Worm (Caenorhabditis elegans) whole organism, midembryonic: ENCODE measurements around the gene gst-16.

Experiments
- T22C8.4 ChIP-seq: fragments of 200-800 bp; sonication (Bioruptor generic); IDR thresholded peaks from 2 replicates; pipeline ENCODE4 v1.3.6; 2022; ENCODE audit warnings: missing genetic modification characterization, missing compliant biosample characterization
- cog-1 ChIP-seq: sonication (generic microtip); optimal IDR thresholded peaks from 2 replicates; lab custom pipeline; 2016; ENCODE audit warnings: missing genetic modification characterization, missing compliant biosample characterization
- flt-1 ChIP-seq: fragments of 200-800 bp; sonication (Bioruptor generic); IDR thresholded peaks from 2 replicates; pipeline ENCODE4 v1.3.6; 2022; ENCODE audit warnings: missing genetic modification characterization, missing compliant biosample characterization
- klf-2 ChIP-seq: fragments of 200-800 bp; sonication (Bioruptor generic); conservative IDR thresholded peaks from 2 replicates; pipeline ENCODE4 v1.3.6; 2022; ENCODE audit warnings: missing genetic modification reagents, missing genetic modification characterization, missing compliant biosample characterization
- med-1 ChIP-seq: sonication (generic microtip); optimal IDR thresholded peaks from 2 replicates; lab custom pipeline; 2017; ENCODE audit warnings: missing genetic modification characterization, mild to moderate bottlenecking, missing compliant biosample characterization, antibody characterized with exemption, missing genetic modification reagents; ENCODE audit not compliant: insufficient read depth
- ref-1 ChIP-seq: fragments of 200-800 bp; sonication (Bioruptor generic); conservative IDR thresholded peaks from 2 replicates; pipeline ENCODE4 v1.3.6; 2022; ENCODE audit warnings: missing genetic modification reagents, missing genetic modification characterization, missing compliant biosample characterization
- tab-1 ChIP-seq: fragments of 200-800 bp; sonication (Bioruptor generic); IDR thresholded peaks from 2 replicates; pipeline ENCODE4 v1.3.6; 2022; ENCODE audit warnings: missing genetic modification characterization, missing compliant biosample characterization
- ztf-23 ChIP-seq: fragments of 200-800 bp; sonication (Bioruptor generic); IDR thresholded peaks from 2 replicates; pipeline ENCODE4 v1.3.6; 2022; ENCODE audit warnings: missing genetic modification reagents, missing genetic modification characterization, missing compliant biosample characterization
- ztf-29 ChIP-seq: fragments of 200-800 bp; sonication (Bioruptor generic); IDR thresholded peaks from 2 replicates; pipeline ENCODE4 v1.3.6; 2022; ENCODE audit warnings: missing genetic modification reagents, missing genetic modification characterization, missing compliant biosample characterization

The gst-16 gene

ce11 chrII:13627001-13627400, 2.8 kb upstream of the gst-16 start, which contains the start of gene gst-19:
gst-19 (minus strand) TSS chrII:13627145.
- no peak for TF ChIP-seq tab-1

- TF ChIP-seq flt-1, result no peak
- TF ChIP-seq cog-1, result no peak
- no peak for TF ChIP-seq med-1 (GFP tag; lab: Kevin White, UChicago)
- TF ChIP-seq ztf-23 (GFP tag; lab: Robert Waterston, UW), result no peak
Measured at ce11 chrII:13617808-13618207, 6.4 kb downstream of the gst-16 start, which contains the start of gene gst-12. gst-12 (minus strand) TSS chrII:13618061.

ce11 chrII:13616000-13616399, 8.2 kb downstream of the gst-16 start, which contains the start of gene gst-14:
gst-14 (minus strand) TSS chrII:13616100.
- TF ChIP-seq T22C8.4 (GFP tag; lab: Robert Waterston, UW) (no peak), flt-1 (no peak), ztf-29 (GFP tag; lab: Robert Waterston, UW) (no peak), ref-1 (GFP tag; lab: Robert Waterston, UW) (no peak)

DNA sequence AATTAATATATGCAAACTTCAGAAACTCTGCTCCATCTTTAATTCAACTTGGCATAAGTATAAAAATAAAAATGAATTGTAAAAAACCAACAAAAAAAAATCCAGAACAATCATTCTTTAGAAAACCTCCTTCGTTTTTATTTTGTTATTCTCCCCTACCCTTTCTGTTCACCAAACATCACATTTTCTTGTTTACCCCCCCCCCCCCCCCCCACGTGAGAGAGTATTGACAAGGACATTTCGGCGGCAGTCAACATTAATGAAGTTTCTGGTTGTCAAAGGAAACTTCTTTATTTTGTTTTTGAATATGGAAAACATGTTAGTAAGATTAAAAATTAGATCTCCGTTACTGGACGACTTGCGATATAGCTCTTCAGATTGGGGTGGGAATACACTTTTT, 9.7 kb downstream of the gst-16 start:
- TF ChIP-seq ztf-29 (GFP tag; lab: Robert Waterston, UW) (no peak), cog-1 (no peak), med-1 (GFP tag; lab: Kevin White, UChicago) (no peak), flt-1 (no peak)

- TF ChIP-seq med-1 (GFP tag; lab: Kevin White, UChicago) (no peak), cog-1 (no peak), ref-1 (GFP tag; lab: Robert Waterston, UW) (no peak), flt-1 (no peak), tab-1 (no peak), T22C8.4 (GFP tag; lab: Robert Waterston, UW) (no peak), klf-2 (no peak), ztf-23 (GFP tag; lab: Robert Waterston, UW) (no peak), ztf-29 (GFP tag; lab: Robert Waterston, UW) (no peak)
Measured at ce11 chrII:13613096-13613495, 11.1 kb downstream of the gst-16 start, which contains the start of gene gst-15. gst-15 (minus strand) TSS chrII:13613196.

- TF ChIP-seq cog-1 (no peak), med-1 (GFP tag; lab: Kevin White, UChicago) (no peak), klf-2 (no peak), flt-1 (no peak), tab-1 (no peak), ztf-29 (GFP tag; lab: Robert Waterston, UW) (no peak), ztf-23 (GFP tag; lab: Robert Waterston, UW) (no peak), T22C8.4 (GFP tag; lab: Robert Waterston, UW) (no peak), ref-1 (GFP tag; lab: Robert Waterston, UW) (no peak)
Measured at ce11 chrII:13611186-13611585, 13.1 kb downstream of the gst-16 start, which contains the start of gene gst-24. gst-24 (minus strand) TSS chrII:13611366.

DNA sequence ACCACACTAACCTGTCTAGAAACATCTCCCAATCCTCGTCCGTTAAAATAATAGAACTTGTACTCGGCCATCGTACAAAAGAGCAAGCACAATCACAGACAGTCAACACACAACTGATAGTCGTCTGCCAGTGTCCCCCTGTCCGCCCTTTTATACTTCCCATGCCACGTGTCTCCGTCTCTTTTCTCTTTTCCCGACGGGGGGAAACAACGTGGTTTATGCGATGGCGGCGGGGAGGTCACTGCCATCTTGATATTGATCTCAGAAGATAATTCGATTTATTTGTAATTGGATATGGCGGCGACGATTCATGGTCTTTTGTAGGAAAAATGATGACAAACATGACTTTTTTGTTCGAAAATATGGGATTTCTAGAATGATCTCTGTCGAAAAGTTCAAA, 14.6 kb downstream of the gst-16 start, which contains the start of gene gst-20:
TSS of gene gst-20 (minus strand) at position 170 of the 400 bp plus-strand sequence.
- TF ChIP-seq ref-1 (GFP tag; lab: Robert Waterston, UW) (no peak), med-1 (GFP tag; lab: Kevin White, UChicago) (no peak), cog-1 (no peak), flt-1 (no peak), tab-1 (no peak), ztf-23 (GFP tag; lab: Robert Waterston, UW) (no peak), ztf-29 (GFP tag; lab: Robert Waterston, UW) (no peak), klf-2 (no peak), T22C8.4 (GFP tag; lab: Robert Waterston, UW) (no peak)

DNA sequence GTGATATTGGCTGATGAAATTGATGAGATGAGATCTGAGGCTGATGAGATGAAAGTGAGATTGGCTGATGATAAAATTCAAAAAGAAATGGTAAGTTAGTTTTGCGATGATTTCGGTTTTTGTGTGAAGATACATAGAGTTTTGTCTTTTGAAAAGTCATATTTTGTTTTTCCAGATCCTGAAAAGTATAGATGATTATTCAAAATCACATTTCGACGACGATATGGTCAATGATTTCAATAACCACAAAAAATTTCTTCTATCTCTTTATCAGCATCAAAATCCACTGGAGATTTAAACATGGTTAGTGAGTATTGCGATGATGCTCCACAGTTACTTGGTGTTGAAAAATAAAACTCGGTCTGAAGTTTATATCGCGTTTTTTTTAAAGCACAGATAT, 23.3 kb downstream of the gst-16 start, which contains the start of gene csp-1:
TSS of gene csp-1 (plus strand) at position 301 of the 400 bp plus-strand sequence.
- TF ChIP-seq ztf-29 (GFP tag; lab: Robert Waterston, UW) (no peak), cog-1 (no peak), flt-1 (no peak)

DNA sequence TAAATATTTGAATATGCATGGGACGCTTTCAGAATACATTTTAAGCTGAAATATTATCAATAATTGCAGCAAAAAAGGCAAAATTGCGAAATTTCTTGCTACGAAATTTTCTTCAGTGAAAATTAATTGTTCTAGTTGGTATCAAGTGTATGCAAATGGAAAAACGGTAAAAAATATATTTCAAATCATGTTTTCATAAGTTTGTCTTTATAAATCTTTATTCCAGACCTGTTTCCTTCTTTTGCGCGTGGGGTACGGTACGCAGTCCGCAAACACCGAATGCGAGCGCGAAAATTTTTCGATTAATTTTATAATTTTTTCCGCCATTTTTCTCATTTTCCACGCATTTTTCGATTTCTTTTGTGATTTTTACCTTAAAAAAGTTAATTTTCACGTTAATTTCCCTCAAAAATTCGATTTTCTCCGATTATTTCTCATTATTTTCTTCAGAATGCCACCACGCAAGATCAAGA, 27.7 kb downstream of the gst-16 start, which contains the start of the genes fbxc-23 and csc-1:
TSS of gene fbxc-23 (minus strand) at position 51 of the 473 bp plus-strand sequence.
TSS of gene csc-1 (plus strand) at position 451 of the 473 bp plus-strand sequence.
- TF ChIP-seq klf-2 (no peak), cog-1 (no peak), flt-1 (no peak), T22C8.4 (GFP tag; lab: Robert Waterston, UW) (no peak), ref-1 (GFP tag; lab: Robert Waterston, UW) (no peak)

DNA sequence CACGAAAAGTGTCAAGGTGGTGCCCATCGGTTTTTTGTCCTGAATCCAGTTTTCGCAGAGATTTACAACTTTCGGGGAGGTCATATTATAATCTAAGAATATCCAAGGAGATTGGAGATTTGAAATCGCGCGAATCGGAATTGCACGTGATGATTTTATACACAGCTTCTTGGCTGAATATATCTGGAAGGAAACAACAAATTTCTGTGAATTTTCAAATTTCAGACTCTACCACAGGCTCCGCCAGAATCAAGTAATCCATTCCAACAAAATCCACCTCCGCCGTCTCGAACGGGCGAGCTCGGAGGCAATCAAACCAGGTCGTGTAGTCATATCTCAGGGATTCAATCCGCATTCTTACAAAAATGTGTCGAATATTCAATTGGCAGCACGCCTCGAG, 29.0 kb downstream of the gst-16 start:
- TF ChIP-seq flt-1 (no peak), ref-1 (GFP tag; lab: Robert Waterston, UW) (no peak), ztf-23 (GFP tag; lab: Robert Waterston, UW) (no peak), ztf-29 (GFP tag; lab: Robert Waterston, UW) (no peak), tab-1 (no peak), cog-1 (no peak)

- TF ChIP-seq ztf-29 (GFP tag; lab: Robert Waterston, UW) (no peak), med-1 (GFP tag; lab: Kevin White, UChicago) (no peak), flt-1 (no peak), ztf-23 (GFP tag; lab: Robert Waterston, UW) (no peak), klf-2 (no peak), tab-1 (no peak), cog-1 (no peak), ref-1 (GFP tag; lab: Robert Waterston, UW) (no peak), T22C8.4 (GFP tag; lab: Robert Waterston, UW) (no peak)
Measured at ce11 chrII:13593659-13594221, 30.5 kb downstream of the gst-16 start, which contains the start of gene clec-146. clec-146 (minus strand) TSS chrII:13593774.
